Worm (Caenorhabditis elegans): ENCODE data around the gene zig-10.

Gene zig-10

DNA sequence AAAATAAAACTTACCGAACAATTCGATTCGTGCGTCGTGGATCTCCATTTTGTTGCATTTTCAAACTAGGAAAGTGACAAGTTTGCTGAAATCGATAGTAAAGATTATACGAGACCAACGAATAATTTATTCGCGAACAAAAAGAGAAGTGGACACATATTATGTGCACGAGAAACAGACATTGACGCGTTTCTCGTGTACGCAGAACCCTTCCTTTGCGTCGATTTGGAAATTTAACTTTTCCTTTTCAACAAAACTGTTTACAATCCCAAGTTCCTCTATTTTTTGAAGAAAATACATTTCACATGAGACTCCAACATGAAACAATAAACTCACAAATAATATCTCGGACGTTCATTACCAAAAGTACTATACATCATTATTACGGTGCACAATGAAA lies 37.7 kb upstream of the zig-10 start, which contains the start of gene K10B2.4 (continued):
- no peak for TF ChIP-seq nhr-76 (tag; optimal IDR thresholded peaks at IDR 0.05)
- no peak for TF ChIP-seq jun-1 (tag; optimal IDR thresholded peaks at IDR 0.05)
- TF ChIP-seq ztf-4 (tag; optimal IDR thresholded peaks at IDR 0.05) = no peak
- TF ChIP-seq elt-1 (tag; optimal IDR thresholded peaks at IDR 0.05) = no peak

DNA sequence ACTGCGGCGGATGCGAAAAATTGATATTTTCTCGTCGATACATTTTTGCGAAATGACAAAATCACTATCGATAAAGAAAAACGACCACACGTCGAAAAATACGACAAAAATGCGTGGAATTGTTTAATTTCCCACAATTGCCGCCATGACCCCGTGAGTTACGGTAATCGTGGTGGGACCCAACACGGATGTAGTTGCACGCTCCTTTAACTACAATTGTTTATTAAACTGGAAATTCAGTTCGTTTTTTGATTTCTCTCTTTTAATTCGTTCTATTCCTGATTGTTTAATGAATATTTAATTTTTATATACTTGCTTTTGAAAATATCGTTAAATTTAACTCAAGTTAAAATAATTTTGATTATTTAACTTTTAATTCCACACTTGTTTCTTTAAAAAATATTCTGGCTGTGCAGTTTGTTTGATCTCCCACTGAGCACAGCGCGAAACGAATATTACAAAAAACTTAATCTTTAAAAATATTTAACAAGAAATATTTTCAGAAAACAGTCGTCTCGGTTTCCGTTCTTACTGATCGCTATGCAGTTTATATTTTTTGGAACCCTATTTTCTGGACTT lies 33.2 kb upstream of the zig-10 start, which contains the start of the genes ani-2 and clec-88:
TSS of gene ani-2 (minus strand) at position 131 of the 579 bp plus-strand sequence.
TSS of gene clec-88 (plus strand) at position 486 of the 579 bp plus-strand sequence.
- TF ChIP-seq tbx-2 (tag; optimal IDR thresholded peaks at IDR 0.05) (no peak), nhr-76 (tag; optimal IDR thresholded peaks at IDR 0.05) (no peak), egl-27 (tag; optimal IDR thresholded peaks at IDR 0.05) (no peak), nhr-12 (tag; optimal IDR thresholded peaks at IDR 0.05) (no peak), elt-3 (tag; optimal IDR thresholded peaks at IDR 0.05) (no peak), ceh-16 (tag; optimal IDR thresholded peaks at IDR 0.05) (no peak), nhr-77 (tag; optimal IDR thresholded peaks at IDR 0.05) (no peak), ceh-28 (tag; optimal IDR thresholded peaks at IDR 0.05) (no peak), pha-4 (tag; optimal IDR thresholded peaks at IDR 0.05) (no peak), snpc-4 (tag; optimal IDR thresholded peaks at IDR 0.05) (no peak), lsy-12 (tag; optimal IDR thresholded peaks at IDR 0.05) (no peak), elt-2 (tag; optimal IDR thresholded peaks at IDR 0.05) (no peak)

- TF ChIP-seq eor-1 (tag; optimal IDR thresholded peaks at IDR 0.05) (no peak), jun-1 (tag; optimal IDR thresholded peaks at IDR 0.05) (no peak), nhr-23 (tag; optimal IDR thresholded peaks at IDR 0.05) (no peak), ZK546.5 (tag; optimal IDR thresholded peaks at IDR 0.05) (no peak), lsy-12 (tag; optimal IDR thresholded peaks at IDR 0.05) (no peak), fkh-10 (GFP tag; optimal IDR thresholded peaks at IDR 0.05) (no peak), ztf-4 (tag; optimal IDR thresholded peaks at IDR 0.05) (no peak), pha-4 (tag; optimal IDR thresholded peaks at IDR 0.05) (no peak), nhr-12 (tag; optimal IDR thresholded peaks at IDR 0.05) (no peak), nhr-11 (tag; optimal IDR thresholded peaks at IDR 0.05) (no peak), zag-1 (tag; optimal IDR thresholded peaks at IDR 0.05) (no peak), ceh-16 (tag; optimal IDR thresholded peaks at IDR 0.05) (no peak), hmg-11 (tag; optimal IDR thresholded peaks at IDR 0.05) (no peak), elt-1 (tag; optimal IDR thresholded peaks at IDR 0.05) (no peak), sea-2 (GFP tag; optimal IDR thresholded peaks at IDR 0.05) (no peak), nhr-43 (tag; optimal IDR thresholded peaks at IDR 0.05; ENCODE audit: poor library complexity, severe bottlenecking) (no peak), pqm-1 (tag; optimal IDR thresholded peaks at IDR 0.05) (no peak)
Measured at ce11 chrII:6366696-6367095, 31.8 kb upstream of the zig-10 start, which contains the start of gene ctsa-4.1. TSS of gene ctsa-4.1 (plus strand) at chrII:6366996.

DNA sequence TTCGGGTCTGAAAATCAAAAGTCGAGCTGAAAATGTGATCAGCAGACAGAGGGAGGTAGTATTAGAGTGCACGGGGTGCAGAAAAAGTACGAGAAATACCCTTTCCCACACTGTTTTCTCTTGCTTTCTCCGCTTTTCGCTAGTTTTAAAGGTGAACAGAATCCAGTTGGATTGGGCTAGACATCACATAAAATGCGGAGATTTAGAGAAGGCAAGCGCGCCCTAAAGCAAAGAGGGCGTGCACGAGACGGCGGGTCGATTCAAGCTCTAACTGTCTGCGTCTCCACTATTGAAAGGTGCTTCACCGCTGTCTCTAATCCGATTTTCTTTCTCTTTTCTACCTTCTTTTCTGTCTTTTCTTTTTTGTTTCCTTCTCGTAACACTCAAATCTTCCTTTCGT lies 28.4 kb upstream of the zig-10 start:
- no peak for TF ChIP-seq mml-1 (tag; optimal IDR thresholded peaks at IDR 0.05)
- peak; percentile 4 for TF ChIP-seq skn-1 (tag; optimal IDR thresholded peaks at IDR 0.05)
- peak; percentile 52 for TF ChIP-seq lsy-12 (tag; optimal IDR thresholded peaks at IDR 0.05)
- no peak for TF ChIP-seq unc-39 (tag; optimal IDR thresholded peaks at IDR 0.05)
- peak; percentile 14 for TF ChIP-seq egl-27 (tag; optimal IDR thresholded peaks at IDR 0.05)
- no peak for TF ChIP-seq elt-1 (tag; optimal IDR thresholded peaks at IDR 0.05)
- TF ChIP-seq lin-15B (tag; optimal IDR thresholded peaks at IDR 0.05) = peak; percentile 93
- peak; percentile 53 for TF ChIP-seq R02D3.7 (tag; optimal IDR thresholded peaks at IDR 0.05)
- peak; percentile 5 for TF ChIP-seq nhr-11 (tag; optimal IDR thresholded peaks at IDR 0.05)
- peak; percentile 92 for TF ChIP-seq nhr-25 (tag; optimal IDR thresholded peaks at IDR 0.05)
- TF ChIP-seq tbx-2 (tag; optimal IDR thresholded peaks at IDR 0.05) = peak; percentile 32
- peak; percentile 83 for TF ChIP-seq pha-4 (tag; optimal IDR thresholded peaks at IDR 0.05)
- no peak for TF ChIP-seq nhr-76 (tag; optimal IDR thresholded peaks at IDR 0.05)
- TF ChIP-seq jun-1 (tag; optimal IDR thresholded peaks at IDR 0.05) = peak; percentile 51
- peak; percentile 85 for TF ChIP-seq mdl-1 (tag; optimal IDR thresholded peaks at IDR 0.05)
- peak; percentile 83 for TF ChIP-seq lin-39 (tag; optimal IDR thresholded peaks at IDR 0.05)
- TF ChIP-seq hmg-11 (tag; optimal IDR thresholded peaks at IDR 0.05) = peak; percentile 89
- TF ChIP-seq ceh-82 (tag; optimal IDR thresholded peaks at IDR 0.05) = peak; percentile 39
- TF ChIP-seq elt-2 (tag; optimal IDR thresholded peaks at IDR 0.05) = peak; percentile 70
- peak; percentile 83 for TF ChIP-seq ceh-28 (tag; optimal IDR thresholded peaks at IDR 0.05)
- peak; percentile 25 for TF ChIP-seq fkh-10 (GFP tag; optimal IDR thresholded peaks at IDR 0.05)
- peak; percentile 70 for TF ChIP-seq pqm-1 (tag; optimal IDR thresholded peaks at IDR 0.05)
- peak; percentile 82 for TF ChIP-seq nhr-23 (tag; optimal IDR thresholded peaks at IDR 0.05)
- TF ChIP-seq snpc-4 (tag; optimal IDR thresholded peaks at IDR 0.05) = peak; percentile 64
- TF ChIP-seq ztf-11 (tag; optimal IDR thresholded peaks at IDR 0.05) = no peak
- no peak for TF ChIP-seq ZK546.5 (tag; optimal IDR thresholded peaks at IDR 0.05)
- TF ChIP-seq egl-5 (tag; optimal IDR thresholded peaks at IDR 0.05) = peak; percentile 35
- peak; percentile 89 for TF ChIP-seq nfya-1 (tag; optimal IDR thresholded peaks at IDR 0.05; ENCODE audit: insufficient read depth)
- TF ChIP-seq nhr-43 (tag; optimal IDR thresholded peaks at IDR 0.05; ENCODE audit: poor library complexity, severe bottlenecking) = peak; percentile 67
